Fruit fly (Drosophila melanogaster): ENCODE measurements around the gene CG7131.

DNA sequence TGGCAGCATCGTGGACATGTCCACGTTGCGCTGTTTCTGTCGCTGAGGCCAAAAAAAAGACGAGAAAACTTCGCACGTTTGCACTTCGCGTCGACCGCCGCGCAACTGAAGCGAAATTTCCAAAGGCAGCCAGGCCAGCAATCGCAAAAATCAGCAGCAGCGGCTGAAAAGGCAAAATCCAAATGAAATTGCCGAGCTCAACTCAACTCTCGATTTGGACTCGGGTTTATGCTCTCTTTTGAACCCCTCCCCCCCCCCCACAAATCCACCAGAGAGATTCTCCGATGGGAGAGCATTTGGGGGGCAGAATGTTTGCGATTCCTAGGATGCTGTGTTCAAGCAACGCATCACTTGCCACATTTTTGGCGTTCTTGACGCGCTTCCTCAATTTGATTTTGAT, 25.7 kb upstream of the CG7131 start, which contains the start of gene PKD:
- no peak for TF ChIP-seq usp (GFP tag; optimal IDR thresholded peaks at IDR 0.05)
- no peak for TF ChIP-seq Dfd (GFP tag; optimal IDR thresholded peaks at IDR 0.05)
- no peak for TF ChIP-seq Mrtf (GFP tag; IDR thresholded peaks at IDR 0.05)
- no peak for TF ChIP-seq kah (GFP tag; optimal IDR thresholded peaks at IDR 0.05)
- no peak for TF ChIP-seq ATbp (GFP tag; optimal IDR thresholded peaks at IDR 0.05)
- no peak for TF ChIP-seq CG2889 (GFP tag; IDR thresholded peaks at IDR 0.05)
- TF ChIP-seq CG12299 (tag; optimal IDR thresholded peaks at IDR 0.05) = no peak
- TF ChIP-seq mirr (GFP tag; optimal IDR thresholded peaks at IDR 0.05) = no peak
- TF ChIP-seq knrl (GFP tag; IDR thresholded peaks at IDR 0.05; ENCODE audit: partially characterized antibody) = no peak
- no peak for TF ChIP-seq Bdp1 (GFP tag; optimal IDR thresholded peaks at IDR 0.05)
- no peak for TF ChIP-seq ro (GFP tag; IDR thresholded peaks at IDR 0.05)
- no peak for TF ChIP-seq hth (optimal IDR thresholded peaks at IDR 0.05)

Data from whole organism, embryonic.